Worm (Caenorhabditis elegans): Measurements from ENCODE around the gene nhr-119.

Gene nhr-119

ce11 chrII:2752536-2752935 lies 47.9 kb downstream of the nhr-119 start, which contains the start of gene F29A7.6:
Gene F29A7.6, minus strand, starts transcription at chrII:2752611.
- no peak for TF ChIP-seq ref-1 (GFP tag; conservative IDR thresholded peaks at IDR 0.05)
- peak; percentile 72; the same call in 1 of the 2 replicates for TF ChIP-seq ztf-23 (GFP tag; IDR thresholded peaks at IDR 0.05)
- TF ChIP-seq cog-1 (tag; optimal IDR thresholded peaks at IDR 0.05): peak; percentile 20
- peak; percentile 65 for TF ChIP-seq flt-1 (GFP tag; IDR thresholded peaks at IDR 0.05)

ce11 chrII:2751278-2751677 lies 49.1 kb downstream of the nhr-119 start:
- no peak for TF ChIP-seq tab-1 (GFP tag; IDR thresholded peaks at IDR 0.05)
- TF ChIP-seq med-1 (GFP tag; optimal IDR thresholded peaks at IDR 0.05; ENCODE audit: insufficient read depth): no peak
- no peak for TF ChIP-seq ztf-29 (GFP tag; IDR thresholded peaks at IDR 0.05)
- no peak for TF ChIP-seq klf-2 (GFP tag; conservative IDR thresholded peaks at IDR 0.05)

ce11 chrII:2749595-2750048 lies 50.8 kb downstream of the nhr-119 start, which contains the start of gene F29A7.4:
Gene F29A7.4, plus strand, starts transcription at chrII:2749998.
- TF ChIP-seq med-1 (GFP tag; optimal IDR thresholded peaks at IDR 0.05; ENCODE audit: insufficient read depth) (no peak), flt-1 (GFP tag; IDR thresholded peaks at IDR 0.05) (no peak), T22C8.4 (GFP tag; IDR thresholded peaks at IDR 0.05) (no peak), klf-2 (GFP tag; conservative IDR thresholded peaks at IDR 0.05) (no peak), ztf-23 (GFP tag; IDR thresholded peaks at IDR 0.05) (no peak), cog-1 (tag; optimal IDR thresholded peaks at IDR 0.05) (no peak), ztf-29 (GFP tag; IDR thresholded peaks at IDR 0.05) (no peak), ref-1 (GFP tag; conservative IDR thresholded peaks at IDR 0.05) (no peak), tab-1 (GFP tag; IDR thresholded peaks at IDR 0.05) (no peak)

- TF ChIP-seq ztf-29 (GFP tag; IDR thresholded peaks at IDR 0.05) (no peak), flt-1 (GFP tag; IDR thresholded peaks at IDR 0.05) (no peak), klf-2 (GFP tag; conservative IDR thresholded peaks at IDR 0.05) (no peak), ztf-23 (GFP tag; IDR thresholded peaks at IDR 0.05) (no peak), cog-1 (tag; optimal IDR thresholded peaks at IDR 0.05) (no peak), tab-1 (GFP tag; IDR thresholded peaks at IDR 0.05) (no peak), T22C8.4 (GFP tag; IDR thresholded peaks at IDR 0.05) (no peak), med-1 (GFP tag; optimal IDR thresholded peaks at IDR 0.05; ENCODE audit: insufficient read depth) (no peak), ref-1 (GFP tag; conservative IDR thresholded peaks at IDR 0.05) (no peak)
These were observed 52.3 kb downstream of the nhr-119 start for ce11 chrII:2747956-2748621.
